Worm (Caenorhabditis elegans): ENCODE results near the gene srx-65.

Gene srx-65

DNA sequence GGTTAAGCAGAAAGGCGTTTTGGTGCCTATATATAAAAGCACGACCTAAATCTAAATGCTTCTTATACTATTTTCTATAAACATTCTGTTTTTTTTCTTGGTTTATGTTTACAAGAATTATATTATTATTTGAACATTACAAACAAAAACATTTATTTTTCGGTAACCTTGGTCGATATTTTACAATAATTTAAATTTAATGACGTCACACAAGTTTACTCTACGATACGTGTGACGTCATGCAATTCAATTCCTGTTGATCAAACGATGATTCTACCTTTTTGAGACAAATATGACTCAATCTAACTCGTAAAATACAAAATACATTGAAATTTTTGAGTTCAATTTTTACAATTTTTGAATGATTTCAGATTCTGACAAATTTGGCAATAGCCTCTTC is 25.7 kb upstream of the srx-65 start:
- no peak for TF ChIP-seq unc-130 (GFP tag; optimal IDR thresholded peaks at IDR 0.05)
- TF ChIP-seq lsy-2 (tag; optimal IDR thresholded peaks at IDR 0.05): no peak
- TF ChIP-seq unc-62 (GFP tag; optimal IDR thresholded peaks at IDR 0.05 in 1 of 2): peak in 1 of 2 experiments; percentile 69
- no peak for TF ChIP-seq unc-62 (tag; optimal IDR thresholded peaks at IDR 0.05)
- TF ChIP-seq hlh-30 (tag; optimal IDR thresholded peaks at IDR 0.05; ENCODE audit: insufficient read depth): no peak
- TF ChIP-seq lin-38 (GFP tag; IDR thresholded peaks at IDR 0.05): no peak
- no peak for TF ChIP-seq cey-2 (tag; optimal IDR thresholded peaks at IDR 0.05; ENCODE audit: borderline replicate concordance, insufficient read depth)
- TF ChIP-seq zag-1 (tag; optimal IDR thresholded peaks at IDR 0.05): no peak

ce11 chrV:3900102-3900501 is 21.6 kb upstream of the srx-65 start, which contains the start of gene irld-22:
irld-22 (minus strand) TSS chrV:3900202.
- TF ChIP-seq ceh-32 (tag; optimal IDR thresholded peaks at IDR 0.05; ENCODE audit: poor library complexity): no peak
- no peak for TF ChIP-seq zip-2 (tag; optimal IDR thresholded peaks at IDR 0.05)
- no peak for TF ChIP-seq daf-8 (GFP tag; IDR thresholded peaks at IDR 0.05)
- TF ChIP-seq R02D3.7 (tag; optimal IDR thresholded peaks at IDR 0.05): no peak
- TF ChIP-seq Y48G9A.11 (GFP tag; IDR thresholded peaks at IDR 0.05): no peak

ce11 chrV:3902458-3903157 is 19.1 kb upstream of the srx-65 start, which contains the start of the genes str-229 and srh-190:
str-229 (minus strand) TSS chrV:3902558.
srh-190 (plus strand) TSS chrV:3903107.
- no peak for TF ChIP-seq ztf-7 (tag; optimal IDR thresholded peaks at IDR 0.05)
- TF ChIP-seq lin-1 (GFP tag; IDR thresholded peaks at IDR 0.05): no peak
- TF ChIP-seq F49E8.2 (tag; optimal IDR thresholded peaks at IDR 0.05; ENCODE audit: borderline replicate concordance): no peak
- TF ChIP-seq set-16 (GFP tag; IDR thresholded peaks at IDR 0.05): no peak
- no peak for TF ChIP-seq ZK546.5 (tag; optimal IDR thresholded peaks at IDR 0.05)
- TF ChIP-seq ctbp-1 (GFP tag; IDR thresholded peaks at IDR 0.05): no peak
- TF ChIP-seq hlh-30 (tag; optimal IDR thresholded peaks at IDR 0.05; ENCODE audit: insufficient read depth): no peak
- TF ChIP-seq ceh-20 (GFP tag; IDR thresholded peaks at IDR 0.05): no peak
- TF ChIP-seq spr-1 (tag; optimal IDR thresholded peaks at IDR 0.05): no peak
- TF ChIP-seq ceh-28 (tag; optimal IDR thresholded peaks at IDR 0.05): no peak
- no peak for TF ChIP-seq hmg-1.1 (GFP tag; IDR thresholded peaks at IDR 0.05)
- no peak for TF ChIP-seq ceh-82 (tag; optimal IDR thresholded peaks at IDR 0.05)

DNA sequence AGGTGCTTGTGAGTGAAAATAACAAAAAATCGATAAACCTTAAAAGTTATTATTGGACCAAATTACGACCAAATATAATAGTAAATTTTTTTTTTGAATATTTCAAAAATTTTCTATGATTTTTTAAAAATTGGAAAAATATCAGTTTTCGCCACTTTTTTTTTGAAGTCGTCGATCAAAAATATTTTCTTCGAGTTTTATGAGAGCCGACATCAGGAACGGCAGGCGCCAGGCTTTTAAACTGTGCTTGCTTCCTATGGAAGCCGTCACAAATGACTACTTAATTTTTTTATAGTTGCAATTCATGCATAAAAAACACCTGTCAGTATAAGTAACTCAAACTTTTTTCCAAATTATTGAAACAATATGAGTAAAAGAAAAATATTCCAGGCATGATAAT is 18.3 kb upstream of the srx-65 start:
- TF ChIP-seq nhr-102 (tag; optimal IDR thresholded peaks at IDR 0.05): no peak
- no peak for TF ChIP-seq sdz-12 (GFP tag; optimal IDR thresholded peaks at IDR 0.05)
- TF ChIP-seq unc-62 (GFP tag; optimal IDR thresholded peaks at IDR 0.05 in 1 of 2): peak in 1 of 2 experiments; percentile 93
- TF ChIP-seq unc-62 (tag; optimal IDR thresholded peaks at IDR 0.05): no peak

DNA sequence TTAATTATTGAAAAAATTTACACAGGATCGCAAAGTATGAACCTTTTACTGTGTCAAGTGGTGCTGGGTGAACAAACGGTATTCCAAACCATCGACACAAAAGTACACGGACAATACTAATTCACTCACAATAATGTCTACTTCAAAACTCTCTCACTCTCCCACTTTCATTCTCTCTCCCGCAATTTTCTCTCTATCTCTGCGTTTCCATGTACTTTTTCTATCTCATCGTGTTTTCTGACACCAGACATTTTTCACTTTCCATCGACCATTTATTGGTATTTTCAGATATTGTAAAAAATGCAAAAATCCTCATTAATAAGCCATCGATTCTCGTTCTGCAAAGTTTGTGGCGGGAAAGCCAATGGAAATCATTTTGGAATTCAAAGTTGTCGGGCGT is 15.9 kb upstream of the srx-65 start, which contains the start of gene nhr-156:
nhr-156 (plus strand) TSS at position 266 of the 400 bp plus-strand sequence.
- no peak for TF ChIP-seq dmd-9 (GFP tag; IDR thresholded peaks at IDR 0.05)
- no peak for TF ChIP-seq daf-8 (GFP tag; IDR thresholded peaks at IDR 0.05)
- TF ChIP-seq fos-1 (tag; optimal IDR thresholded peaks at IDR 0.05): no peak
- TF ChIP-seq duxl-1 (tag; optimal IDR thresholded peaks at IDR 0.05; ENCODE audit: poor library complexity): peak; percentile 81
- TF ChIP-seq nhr-28 (tag; optimal IDR thresholded peaks at IDR 0.05): peak; percentile 0
- no peak for TF ChIP-seq daf-12 (tag; optimal IDR thresholded peaks at IDR 0.05)
- peak; percentile 3 for TF ChIP-seq pqm-1 (tag; optimal IDR thresholded peaks at IDR 0.05)
- TF ChIP-seq spr-1 (tag; optimal IDR thresholded peaks at IDR 0.05): no peak
- TF ChIP-seq lin-29 (GFP tag; IDR thresholded peaks at IDR 0.05): no peak
- TF ChIP-seq mxl-3 (GFP tag; optimal IDR thresholded peaks at IDR 0.05): no peak
- no peak for TF ChIP-seq daf-19 (GFP tag; conservative IDR thresholded peaks at IDR 0.05)
